Worm (Caenorhabditis elegans) whole organism, early embryonic: Measurements from ENCODE around the gene smcr-8.

Source experiments
- ama-1 ChIP-seq: fragments of 150-350 bp; optimal IDR thresholded peaks from 2 replicates; lab custom pipeline; 2014
- pes-1 ChIP-seq: fragments of 200-800 bp; sonication (Bioruptor generic); IDR thresholded peaks from 2 replicates; pipeline ENCODE4 v1.3.6; 2022; ENCODE audit warnings: missing genetic modification reagents, missing genetic modification characterization, missing compliant biosample characterization
- sea-1 ChIP-seq: fragments of 200-800 bp; sonication (Bioruptor generic); conservative IDR thresholded peaks from 2 replicates; pipeline ENCODE4 v1.3.6; 2022; ENCODE audit warnings: missing genetic modification characterization, missing compliant biosample characterization

- TF ChIP-seq ama-1 (lab: Kevin White, UChicago) (no peak), sea-1 (GFP tag; lab: Robert Waterston, UW) (no peak), pes-1 (GFP tag; lab: Robert Waterston, UW) (no peak)
Measured at ce11 chrIII:4968146-4968545, 31.0 kb upstream of the smcr-8 start.
